Fruit fly (Drosophila melanogaster) whole organism, adult: ENCODE results near the gene Srp14.
A peak's percentile ranks its signal among the peaks of the same experiment; 100 is the strongest.

Experiments
- CG11617 ChIP-seq: fragments of 200-800 bp; sonication (Bioruptor generic); optimal IDR thresholded peaks from 2 replicates; lab custom pipeline; 2017; ENCODE audit warnings: mild to moderate bottlenecking, missing biosample characterization, missing genetic modification reagents, missing genetic modification characterization
- CG12768 ChIP-seq: fragments of 200-800 bp; sonication (Bioruptor generic); optimal IDR thresholded peaks from 2 replicates; lab custom pipeline; 2017; ENCODE audit warnings: missing biosample characterization, missing genetic modification characterization, mild to moderate bottlenecking, moderate library complexity, missing genetic modification reagents
- CG14711 ChIP-seq: fragments of 200-800 bp; sonication (Bioruptor generic); optimal IDR thresholded peaks from 2 replicates; lab custom pipeline; 2018; ENCODE audit warnings: missing biosample characterization, mild to moderate bottlenecking, missing genetic modification characterization, moderate library complexity
- CG1620 ChIP-seq: fragments of 200-800 bp; sonication (Bioruptor generic); optimal IDR thresholded peaks from 2 replicates; lab custom pipeline; 2016; ENCODE audit warnings: missing biosample characterization, missing genetic modification characterization
- CG33017 ChIP-seq: fragments of 200-800 bp; sonication (Bioruptor generic); optimal IDR thresholded peaks from 2 replicates; lab custom pipeline; 2018; ENCODE audit warnings: missing biosample characterization, mild to moderate bottlenecking, missing genetic modification characterization, moderate library complexity
- CG5204 ChIP-seq: fragments of 200-800 bp; sonication (Bioruptor generic); optimal IDR thresholded peaks from 2 replicates; lab custom pipeline; 2016; ENCODE audit warnings: missing biosample characterization, missing genetic modification characterization
- CG7045 ChIP-seq: fragments of 200-800 bp; sonication (Bioruptor generic); optimal IDR thresholded peaks from 2 replicates; lab custom pipeline; 2017; ENCODE audit warnings: missing biosample characterization, mild to moderate bottlenecking, missing genetic modification characterization
- CG7101 ChIP-seq: fragments of 200-800 bp; sonication (Bioruptor generic); optimal IDR thresholded peaks from 2 replicates; lab custom pipeline; 2018; ENCODE audit warnings: missing biosample characterization, mild to moderate bottlenecking, missing genetic modification characterization, moderate library complexity
- Clk ChIP-seq: fragments of 200-800 bp; sonication (Bioruptor generic); optimal IDR thresholded peaks from 2 replicates; lab custom pipeline; 2017; ENCODE audit warnings: missing biosample characterization, missing genetic modification characterization
- Crg-1 ChIP-seq: fragments of 200-800 bp; sonication (Bioruptor generic); optimal IDR thresholded peaks from 2 replicates; lab custom pipeline; 2016; ENCODE audit warnings: missing biosample characterization, missing genetic modification characterization
- Hr96 ChIP-seq: fragments of 200-800 bp; sonication (Bioruptor generic); optimal IDR thresholded peaks from 2 replicates; lab custom pipeline; 2016; ENCODE audit warnings: missing biosample characterization, missing genetic modification characterization
- Mnt ChIP-seq: fragments of 200-800 bp; sonication (Bioruptor generic); optimal IDR thresholded peaks from 2 replicates; lab custom pipeline; 2016; ENCODE audit warnings: missing biosample characterization, mild to moderate bottlenecking, missing genetic modification characterization
- bab1 ChIP-seq: fragments of 200-800 bp; sonication (Bioruptor generic); optimal IDR thresholded peaks from 3 replicates; lab custom pipeline; 2019; ENCODE audit warnings: missing biosample characterization, mild to moderate bottlenecking, missing genetic modification characterization, moderate library complexity
- cic ChIP-seq: fragments of 200-800 bp; sonication (Bioruptor generic); optimal IDR thresholded peaks from 2 replicates; lab custom pipeline; 2017; ENCODE audit warnings: missing biosample characterization, mild to moderate bottlenecking, missing genetic modification characterization, moderate library complexity
- cnc ChIP-seq, 2 experiments: fragments of >200 bp; optimal IDR thresholded peaks; 2 replicates each; lab custom pipeline; 2017
- kay ChIP-seq: fragments of 200-800 bp; sonication (Bioruptor generic); peaks from one replicate; lab custom pipeline; 2016; ENCODE audit warnings: missing biosample characterization, missing genetic modification characterization, borderline replicate concordance
- ovo ChIP-seq: fragments of 200-800 bp; sonication (Bioruptor generic); optimal IDR thresholded peaks from 2 replicates; lab custom pipeline; 2016; ENCODE audit warnings: missing biosample characterization, missing genetic modification characterization
- pad ChIP-seq: fragments of 200-800 bp; sonication (Bioruptor generic); optimal IDR thresholded peaks from 3 replicates; lab custom pipeline; 2017; ENCODE audit warnings: missing biosample characterization, missing genetic modification characterization, mild to moderate bottlenecking, moderate library complexity, missing genetic modification reagents
- tj ChIP-seq: fragments of 200-800 bp; sonication (Bioruptor generic); optimal IDR thresholded peaks from 3 replicates; lab custom pipeline; 2017; ENCODE audit warnings: missing biosample characterization, mild to moderate bottlenecking, missing genetic modification characterization, moderate library complexity
- toe ChIP-seq: fragments of 200-800 bp; sonication (Bioruptor generic); optimal IDR thresholded peaks from 2 replicates; lab custom pipeline; 2016; ENCODE audit warnings: missing biosample characterization, missing genetic modification characterization

The Srp14 gene

dm6 chr3R:20558106-20558489 lies 21.8 kb upstream of the Srp14 start:
- TF ChIP-seq bab1 (GFP tag; lab: Kevin White, UChicago) (peak; percentile 8), Crg-1 (GFP tag; lab: Kevin White, UChicago) (no peak), CG7101 (tag; lab: Kevin White, UChicago) (peak; percentile 40), tj (GFP tag; lab: Kevin White, UChicago) (no peak), CG11617 (no peak), cic (no peak), CG33017 (tag; lab: Kevin White, UChicago) (no peak), toe (GFP tag; lab: Kevin White, UChicago) (no peak), CG1620 (GFP tag; lab: Kevin White, UChicago) (peak; percentile 58), cnc (optimal IDR thresholded peaks at IDR 0.05; lab: Kevin White, UChicago) (no peak), CG12768 (GFP tag; lab: Kevin White, UChicago) (peak; percentile 2)

DNA sequence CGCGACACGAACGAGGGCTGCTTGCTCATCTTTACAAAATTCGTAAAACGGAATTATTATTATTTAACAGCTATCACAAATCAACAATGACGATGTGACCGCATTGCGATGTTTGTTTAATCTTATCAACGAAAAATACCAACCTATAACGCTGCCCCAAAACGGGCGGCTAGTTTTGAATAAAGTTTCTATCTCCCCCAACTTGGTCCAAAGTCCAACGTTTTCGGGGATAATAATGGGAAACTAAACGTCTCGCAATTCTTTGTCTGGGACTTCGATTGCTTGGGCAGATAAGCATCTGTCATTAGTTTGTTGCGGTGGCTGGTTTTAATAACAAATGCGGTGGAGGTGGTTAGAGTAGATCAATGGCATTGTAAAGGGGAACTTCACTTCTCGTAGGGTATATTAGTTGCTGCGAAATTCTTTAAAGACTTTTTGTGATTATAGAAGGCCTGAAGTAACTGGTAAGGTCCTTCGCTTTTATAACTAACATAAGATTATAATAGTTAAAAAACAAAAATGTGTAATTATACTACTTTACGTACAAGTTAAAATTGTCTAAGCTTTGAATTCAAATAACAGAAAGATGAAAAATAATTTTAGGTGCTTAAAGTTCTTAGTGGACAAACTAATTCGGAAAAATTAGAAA lies 19.8 kb upstream of the Srp14 start, which contains the start of gene CG15922:
Gene CG15922 (minus strand): TSS at position 262 of the 649 bp plus-strand sequence.
- TF ChIP-seq Crg-1 (GFP tag; lab: Kevin White, UChicago) (no peak), CG33017 (tag; lab: Kevin White, UChicago) (no peak), cic (no peak), CG12768 (GFP tag; lab: Kevin White, UChicago) (peak; percentile 27), cnc (optimal IDR thresholded peaks at IDR 0.05; lab: Kevin White, UChicago) (no peak), CG7101 (tag; lab: Kevin White, UChicago) (no peak), Hr96 (GFP tag; lab: Kevin White, UChicago) (peak; percentile 11), pad (GFP tag; lab: Kevin White, UChicago) (no peak), kay (GFP tag; lab: Kevin White, UChicago) (peak; percentile 83), toe (GFP tag; lab: Kevin White, UChicago) (no peak), Clk (GFP tag; lab: Kevin White, UChicago) (no peak), bab1 (GFP tag; lab: Kevin White, UChicago) (no peak), CG11617 (peak; percentile 5), ovo (GFP tag; lab: Kevin White, UChicago) (no peak), tj (GFP tag; lab: Kevin White, UChicago) (no peak), CG14711 (tag; lab: Kevin White, UChicago) (no peak), CG5204 (no peak), Mnt (GFP tag; lab: Kevin White, UChicago) (no peak), CG7045 (GFP tag; lab: Kevin White, UChicago) (no peak), CG1620 (GFP tag; lab: Kevin White, UChicago) (peak; percentile 15)

- TF ChIP-seq ovo (GFP tag; lab: Kevin White, UChicago) (peak; percentile 59), CG12768 (GFP tag; lab: Kevin White, UChicago) (peak; percentile 19), cic (no peak), pad (GFP tag; lab: Kevin White, UChicago) (no peak), CG11617 (peak; percentile 18)
These were observed 19.2 kb upstream of the Srp14 start, which contains the start of gene CG5191 for dm6 chr3R:20560668-20561226. Gene CG5191, plus strand, starts transcription at chr3R:20560865.

DNA sequence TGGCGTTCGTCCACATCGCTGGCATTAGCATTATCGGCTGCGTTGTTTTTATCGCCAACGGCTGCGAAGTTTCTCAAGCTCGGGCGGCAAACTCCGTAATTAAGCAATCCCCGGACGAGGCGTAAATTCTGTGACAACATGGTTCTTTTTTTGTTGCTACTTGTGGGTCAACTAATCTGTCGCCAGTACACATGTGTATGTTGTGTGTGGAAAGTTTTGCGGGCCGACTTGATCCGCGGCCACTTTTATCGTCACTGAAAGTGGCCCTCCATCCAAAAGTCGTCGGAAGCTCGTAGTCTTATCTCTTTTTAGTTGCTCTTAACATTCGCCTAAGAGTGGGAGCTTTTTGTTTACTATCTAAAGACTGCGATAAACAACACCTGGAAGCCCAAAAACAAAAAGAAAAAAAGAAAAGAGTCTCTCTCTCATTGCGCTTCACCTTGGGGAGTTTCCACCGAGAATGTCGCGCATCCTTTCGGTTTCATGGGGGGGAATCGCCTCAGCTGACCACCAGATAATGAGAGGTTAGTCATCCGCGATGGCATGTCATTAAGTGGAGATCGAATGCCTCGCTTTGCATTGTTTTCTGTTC lies 16.0 kb upstream of the Srp14 start, which contains the start of gene CG10877:
Gene CG10877 (minus strand): TSS at position 238 of the 592 bp plus-strand sequence.
- TF ChIP-seq Crg-1 (GFP tag; lab: Kevin White, UChicago), result no peak
- TF ChIP-seq Mnt (GFP tag; lab: Kevin White, UChicago), result peak; percentile 33
- TF ChIP-seq toe (GFP tag; lab: Kevin White, UChicago), result no peak
- TF ChIP-seq CG11617, result no peak
- peak; percentile 36 for TF ChIP-seq CG12768 (GFP tag; lab: Kevin White, UChicago)
- no peak for TF ChIP-seq Hr96 (GFP tag; lab: Kevin White, UChicago)
- TF ChIP-seq Clk (GFP tag; lab: Kevin White, UChicago), result no peak
- no peak for TF ChIP-seq cnc (optimal IDR thresholded peaks at IDR 0.05; lab: Kevin White, UChicago)

dm6 chr3R:20565546-20565948 lies 14.4 kb upstream of the Srp14 start:
- peak; percentile 42 for TF ChIP-seq tj (GFP tag; lab: Kevin White, UChicago)
- TF ChIP-seq CG12768 (GFP tag; lab: Kevin White, UChicago), result no peak
- no peak for TF ChIP-seq cnc (optimal IDR thresholded peaks at IDR 0.05; lab: Kevin White, UChicago)

DNA sequence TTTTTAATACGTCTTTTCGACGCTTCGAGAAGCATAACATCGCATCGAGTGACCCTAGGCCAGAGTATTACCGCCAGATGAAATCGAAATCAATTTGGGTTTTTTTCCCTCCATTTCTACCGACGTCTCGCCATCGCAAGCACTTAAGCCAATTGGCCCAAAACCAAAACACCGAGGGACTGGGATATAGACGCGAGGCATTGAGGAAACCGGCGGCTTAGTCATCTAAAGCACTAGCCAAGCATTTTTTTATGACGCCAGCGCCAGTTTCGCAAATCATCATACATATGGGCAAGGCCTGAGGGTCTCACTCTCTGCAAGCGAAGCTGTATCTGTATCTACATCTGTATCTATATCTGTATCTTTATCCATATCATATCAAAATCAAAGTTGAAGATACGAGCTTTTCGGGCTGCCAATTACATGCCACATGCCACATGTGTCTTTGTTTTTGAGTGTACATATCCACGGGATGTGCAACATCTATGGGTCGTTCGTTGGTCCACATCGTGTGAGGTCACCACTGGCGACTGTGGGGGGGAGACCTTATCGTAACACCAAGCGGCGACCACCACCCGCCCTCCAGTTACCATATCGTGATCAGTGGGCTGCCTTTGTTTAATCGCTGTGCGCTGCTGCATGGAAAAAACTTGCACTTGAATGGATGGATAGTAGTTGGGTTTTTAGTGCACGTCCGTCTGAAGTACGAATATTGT lies 12.2 kb upstream of the Srp14 start:
- TF ChIP-seq Hr96 (GFP tag; lab: Kevin White, UChicago) (no peak), kay (GFP tag; lab: Kevin White, UChicago) (no peak), pad (GFP tag; lab: Kevin White, UChicago) (no peak), tj (GFP tag; lab: Kevin White, UChicago) (no peak), CG11617 (no peak), CG12768 (GFP tag; lab: Kevin White, UChicago) (no peak), bab1 (GFP tag; lab: Kevin White, UChicago) (no peak), Mnt (GFP tag; lab: Kevin White, UChicago) (no peak)
